Fruit fly (Drosophila melanogaster) S2 (cell line): ENCODE data around the gene CG34134.

ENCODE experiments used
- CG8478 ChIP-seq: fragments of >200 bp; optimal IDR thresholded peaks from 2 replicates; lab custom pipeline; 2018
- CTCF ChIP-seq, 2 experiments: fragments of >200 bp; optimal IDR thresholded peaks; 2 replicates each; lab custom pipeline; 2018

DNA sequence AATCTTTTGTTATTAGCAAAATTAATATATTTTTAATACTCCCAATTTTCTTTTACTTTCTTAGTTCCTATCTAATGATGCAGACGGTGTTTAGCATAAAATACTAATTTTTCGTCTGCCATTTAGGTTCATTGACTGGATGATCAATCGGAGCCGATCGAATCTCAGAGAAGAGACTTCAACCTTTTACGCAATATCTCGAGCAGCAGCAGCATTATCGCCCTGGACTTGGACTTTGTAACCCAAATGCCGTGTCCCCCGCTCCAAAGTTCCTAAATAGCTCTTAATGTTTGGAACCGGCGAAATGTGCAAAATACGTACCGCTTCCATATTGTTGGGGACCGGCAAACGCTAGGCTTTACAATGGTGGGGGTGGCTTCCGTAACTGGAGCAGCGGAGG lies 13.8 kb upstream of the CG34134 start:
- TF ChIP-seq CG8478 (lab: Kevin White, UChicago) = no peak
- no peak for TF ChIP-seq CTCF (optimal IDR thresholded peaks at IDR 0.05; lab: Kevin White, UChicago)
